Worm (Caenorhabditis elegans) whole organism, early embryonic: ENCODE results near the gene sdz-16.

Experiments
- B0310.2 ChIP-seq: sonication (generic microtip); optimal IDR thresholded peaks from 2 replicates; lab custom pipeline; 2016; ENCODE audit warnings: mild to moderate bottlenecking, missing genetic modification characterization, missing compliant biosample characterization
- F13C5.2 ChIP-seq: sonication (generic microtip); optimal IDR thresholded peaks from 2 replicates; lab custom pipeline; 2017; ENCODE audit warnings: mild to moderate bottlenecking, missing genetic modification characterization, inconsistent platforms, missing compliant biosample characterization
- aly-1 ChIP-seq: sonication (generic microtip); optimal IDR thresholded peaks from 2 replicates; lab custom pipeline; 2016; ENCODE audit warnings: missing genetic modification characterization, missing compliant biosample characterization
- ama-1 ChIP-seq: fragments of 150-350 bp; optimal IDR thresholded peaks from 2 replicates; lab custom pipeline; 2014
- ceh-13 ChIP-seq: fragments of 200-800 bp; sonication (Bioruptor generic); optimal IDR thresholded peaks from 2 replicates; lab custom pipeline; 2018; ENCODE audit warnings: mild to moderate bottlenecking, missing genetic modification characterization, missing compliant biosample characterization
- ceh-36 ChIP-seq: sonication (generic microtip); optimal IDR thresholded peaks from 2 replicates; lab custom pipeline; 2016; ENCODE audit warnings: missing genetic modification characterization, inconsistent platforms, missing compliant biosample characterization
- ets-7 ChIP-seq: sonication (generic microtip); optimal IDR thresholded peaks from 2 replicates; lab custom pipeline; 2016; ENCODE audit warnings: missing genotype, missing genetic modification characterization, missing compliant biosample characterization
- flt-1 ChIP-seq: fragments of 200-800 bp; sonication (Bioruptor generic); IDR thresholded peaks from 2 replicates; pipeline ENCODE4 v1.3.6; 2022; ENCODE audit warnings: missing genetic modification characterization, missing compliant biosample characterization
- hmbx-1 ChIP-seq: sonication (generic microtip); optimal IDR thresholded peaks from 2 replicates; lab custom pipeline; 2016; ENCODE audit warnings: mild to moderate bottlenecking, missing genetic modification characterization, missing compliant biosample characterization
- hmg-4 ChIP-seq: fragments of 200-800 bp; sonication (Bioruptor generic); optimal IDR thresholded peaks from 2 replicates; lab custom pipeline; 2018; ENCODE audit warnings: mild to moderate bottlenecking, missing genetic modification characterization, missing compliant biosample characterization
- hnd-1 ChIP-seq: sonication (generic microtip); optimal IDR thresholded peaks from 2 replicates; lab custom pipeline; 2016; ENCODE audit warnings: missing genetic modification characterization, missing compliant biosample characterization
- pes-1 ChIP-seq: fragments of 200-800 bp; sonication (Bioruptor generic); IDR thresholded peaks from 2 replicates; pipeline ENCODE4 v1.3.6; 2022; ENCODE audit warnings: missing genetic modification reagents, missing genetic modification characterization, missing compliant biosample characterization
- scrt-1 ChIP-seq: fragments of 200-800 bp; sonication (Bioruptor generic); IDR thresholded peaks from 2 replicates; pipeline ENCODE4 v1.3.6; 2022; ENCODE audit warnings: missing genetic modification characterization, missing compliant biosample characterization
- sea-1 ChIP-seq: fragments of 200-800 bp; sonication (Bioruptor generic); conservative IDR thresholded peaks from 2 replicates; pipeline ENCODE4 v1.3.6; 2022; ENCODE audit warnings: missing genetic modification characterization, missing compliant biosample characterization
- tbx-11 ChIP-seq: fragments of 200-800 bp; sonication (Bioruptor generic); IDR thresholded peaks from 2 replicates; pipeline ENCODE4 v1.3.6; 2022; ENCODE audit warnings: missing genetic modification characterization, missing compliant biosample characterization
- tbx-37 ChIP-seq: fragments of 200-800 bp; sonication (Bioruptor generic); conservative IDR thresholded peaks from 2 replicates; pipeline ENCODE4 v1.3.6; 2022; ENCODE audit warnings: missing genetic modification reagents, missing genetic modification characterization, missing compliant biosample characterization
- tra-4 ChIP-seq: sonication (generic microtip); optimal IDR thresholded peaks from 2 replicates; lab custom pipeline; 2017; ENCODE audit warnings: missing genetic modification characterization, missing compliant biosample characterization

Gene sdz-16

DNA sequence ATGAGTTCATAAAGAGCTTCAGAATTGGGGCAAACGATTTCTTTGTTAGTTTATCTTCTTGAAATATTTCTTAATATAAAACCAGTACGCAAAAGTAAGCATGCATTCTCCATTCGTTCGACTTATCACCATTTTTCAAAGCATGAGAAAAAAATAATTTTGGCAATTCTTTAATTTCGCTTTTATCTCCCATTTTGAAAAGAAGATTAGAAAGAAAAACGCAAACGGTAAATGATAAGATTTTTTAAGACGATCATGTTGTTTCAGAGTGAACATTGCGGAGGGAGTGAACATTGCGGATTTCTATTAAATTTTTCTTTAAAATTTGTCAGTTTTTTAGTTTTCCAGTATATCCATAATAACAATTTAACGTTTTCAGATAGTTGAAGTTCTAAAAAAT is 11.6 kb upstream of the sdz-16 start:
- TF ChIP-seq ama-1 (lab: Kevin White, UChicago) = no peak
- TF ChIP-seq F13C5.2 = no peak
- TF ChIP-seq scrt-1 (GFP tag; lab: Robert Waterston, UW) = no peak
- TF ChIP-seq ceh-13 (GFP tag; lab: Kevin White, UChicago) = no peak
- no peak for TF ChIP-seq aly-1 (tag; lab: Kevin White, UChicago)
- TF ChIP-seq hmg-4 = no peak
- no peak for TF ChIP-seq sea-1 (GFP tag; lab: Robert Waterston, UW)
- TF ChIP-seq hnd-1 (tag; lab: Kevin White, UChicago) = no peak
- no peak for TF ChIP-seq tra-4 (tag; lab: Kevin White, UChicago)
- TF ChIP-seq B0310.2 (tag; lab: Kevin White, UChicago) = no peak
- no peak for TF ChIP-seq hmbx-1 (tag; lab: Kevin White, UChicago)

DNA sequence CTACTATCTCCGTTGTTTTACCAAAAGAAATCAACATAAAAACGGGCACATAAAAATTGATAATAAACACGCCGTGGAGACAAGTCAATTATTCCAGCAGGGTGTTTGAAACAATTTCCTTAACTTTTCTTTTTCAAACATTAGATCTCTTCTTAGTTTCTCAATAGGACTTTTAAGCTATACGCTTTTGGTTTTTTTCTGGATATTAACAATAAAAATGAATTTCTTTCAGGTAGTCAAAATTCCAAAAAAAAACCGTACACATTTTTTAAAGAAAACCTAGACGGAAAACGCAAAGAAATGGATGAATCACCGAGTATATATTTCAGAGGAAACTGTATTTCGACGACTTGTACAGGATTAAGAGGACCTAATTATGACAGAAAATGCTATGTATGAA is 3.6 kb upstream of the sdz-16 start, which contains the start of gene fbxa-185:
TSS of gene fbxa-185 (plus strand) at position 301 of the 400 bp plus-strand sequence.
- TF ChIP-seq tra-4 (tag; lab: Kevin White, UChicago) (no peak), B0310.2 (tag; lab: Kevin White, UChicago) (no peak), scrt-1 (GFP tag; lab: Robert Waterston, UW) (no peak), ama-1 (lab: Kevin White, UChicago) (no peak), tbx-37 (no peak), ceh-13 (GFP tag; lab: Kevin White, UChicago) (no peak), hmg-4 (no peak), ceh-36 (tag; lab: Kevin White, UChicago) (no peak), ets-7 (tag; lab: Kevin White, UChicago) (no peak), hmbx-1 (tag; lab: Kevin White, UChicago) (no peak), aly-1 (tag; lab: Kevin White, UChicago) (no peak), hnd-1 (tag; lab: Kevin White, UChicago) (no peak)

DNA sequence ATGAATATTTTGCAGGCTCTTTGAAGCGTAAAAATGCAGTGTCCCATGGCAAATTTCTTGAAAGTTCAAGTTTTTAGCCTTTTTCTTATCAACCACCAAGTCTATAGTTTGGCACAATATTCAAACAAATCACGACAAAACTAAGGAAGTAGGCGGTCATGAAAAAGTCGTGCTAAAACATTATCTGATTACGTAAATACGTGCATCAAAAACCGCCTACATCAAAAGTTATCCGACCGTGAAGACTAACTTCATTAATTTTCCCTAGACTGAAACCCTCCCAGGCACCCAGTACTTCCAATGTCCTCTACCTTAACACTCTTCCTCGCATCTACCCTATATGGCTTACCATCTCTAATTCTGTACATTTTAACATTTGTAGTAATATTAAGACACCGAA is 730 bp upstream of the sdz-16 start, which contains the start of gene srg-44:
TSS of gene srg-44 (plus strand) at position 301 of the 400 bp plus-strand sequence.
- no peak for TF ChIP-seq scrt-1 (GFP tag; lab: Robert Waterston, UW)
- no peak for TF ChIP-seq hmg-4
- TF ChIP-seq ceh-36 (tag; lab: Kevin White, UChicago) = no peak
- TF ChIP-seq hnd-1 (tag; lab: Kevin White, UChicago) = no peak
- TF ChIP-seq ceh-13 (GFP tag; lab: Kevin White, UChicago) = no peak
- no peak for TF ChIP-seq sea-1 (GFP tag; lab: Robert Waterston, UW)
- no peak for TF ChIP-seq aly-1 (tag; lab: Kevin White, UChicago)
- no peak for TF ChIP-seq B0310.2 (tag; lab: Kevin White, UChicago)
- TF ChIP-seq ama-1 (lab: Kevin White, UChicago) = no peak
- TF ChIP-seq ets-7 (tag; lab: Kevin White, UChicago) = no peak
- no peak for TF ChIP-seq flt-1 (GFP tag; lab: Robert Waterston, UW)
- no peak for TF ChIP-seq tbx-11
- no peak for TF ChIP-seq F13C5.2
- no peak for TF ChIP-seq tra-4 (tag; lab: Kevin White, UChicago)
- no peak for TF ChIP-seq pes-1 (GFP tag; lab: Robert Waterston, UW)
- no peak for TF ChIP-seq tbx-37
- TF ChIP-seq hmbx-1 (tag; lab: Kevin White, UChicago) = no peak

DNA sequence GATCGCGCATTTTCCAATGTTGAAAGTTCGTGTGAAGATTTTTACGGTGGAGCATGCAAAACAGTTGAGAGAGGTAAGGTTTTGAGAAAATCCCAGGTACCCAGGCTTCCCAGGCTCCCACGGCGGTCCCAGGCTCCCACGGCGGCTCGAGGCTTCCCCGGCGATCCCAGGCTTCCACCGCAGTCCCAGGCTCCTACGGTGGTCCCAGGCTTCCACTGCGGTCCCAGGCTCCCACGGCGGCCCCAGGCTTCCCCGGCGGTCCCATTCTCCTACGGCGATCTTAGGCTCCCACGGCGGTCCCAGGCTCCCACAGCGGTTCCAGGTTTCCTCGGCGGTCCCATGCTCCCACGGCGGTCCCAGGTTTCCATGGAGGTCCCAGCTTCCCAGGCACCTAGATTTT is 3.9 kb downstream of the sdz-16 start:
- peak; percentile 13 for TF ChIP-seq ceh-13 (GFP tag; lab: Kevin White, UChicago)
- TF ChIP-seq tbx-37 = no peak

DNA sequence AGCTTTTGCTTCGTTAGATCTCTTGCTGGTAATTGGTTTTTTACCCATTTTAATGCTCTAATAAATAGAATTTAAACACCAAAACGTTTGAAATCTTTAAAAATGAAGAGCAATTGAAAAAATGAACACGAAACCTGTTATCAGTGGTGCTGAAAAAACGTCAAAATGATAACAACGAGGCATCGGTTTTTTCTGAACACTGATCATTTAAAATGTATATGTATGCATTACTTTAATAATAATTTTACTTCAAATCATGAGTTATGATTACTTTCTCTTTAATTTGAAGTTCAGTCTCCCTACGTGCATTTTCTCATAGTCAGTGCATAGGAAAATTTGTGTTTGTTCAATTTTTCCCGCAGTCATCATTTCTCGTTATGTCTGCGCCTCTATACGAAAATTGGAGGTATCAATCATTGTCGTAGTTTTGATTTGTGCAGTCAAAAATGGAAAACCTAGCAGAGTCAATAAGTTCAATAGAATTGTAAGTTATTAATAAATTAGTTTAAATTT is 5.3 kb downstream of the sdz-16 start, which contains the start of gene F31E9.3:
TSS of gene F31E9.3 (plus strand) at position 194 of the 513 bp plus-strand sequence.
- TF ChIP-seq sea-1 (GFP tag; lab: Robert Waterston, UW) (no peak), ets-7 (tag; lab: Kevin White, UChicago) (no peak), hmg-4 (no peak), B0310.2 (tag; lab: Kevin White, UChicago) (no peak), tbx-37 (no peak), tra-4 (tag; lab: Kevin White, UChicago) (no peak), hmbx-1 (tag; lab: Kevin White, UChicago) (no peak), F13C5.2 (no peak), aly-1 (tag; lab: Kevin White, UChicago) (no peak), pes-1 (GFP tag; lab: Robert Waterston, UW) (no peak), tbx-11 (no peak), flt-1 (GFP tag; lab: Robert Waterston, UW) (no peak), ceh-13 (GFP tag; lab: Kevin White, UChicago) (no peak), hnd-1 (tag; lab: Kevin White, UChicago) (no peak), scrt-1 (GFP tag; lab: Robert Waterston, UW) (no peak)

DNA sequence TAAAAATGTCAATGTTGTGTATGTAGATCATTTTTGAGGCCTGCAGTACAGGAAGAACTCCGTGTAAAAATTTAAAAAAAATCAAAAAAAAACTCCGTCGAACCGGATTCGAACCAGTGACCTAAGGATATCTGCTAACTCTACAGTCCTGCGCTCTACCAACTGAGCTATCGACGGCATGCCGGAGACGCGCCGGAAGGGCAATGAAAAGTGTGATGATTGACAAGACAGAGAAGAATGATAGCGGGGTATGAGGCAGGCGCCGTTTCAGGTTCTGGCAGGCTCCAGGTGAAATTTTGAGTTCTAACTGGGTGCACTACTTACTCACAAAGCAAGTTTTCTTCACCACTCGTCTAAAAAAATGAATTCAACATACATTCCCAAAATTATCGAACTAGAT is 10.0 kb downstream of the sdz-16 start, which contains the start of gene srz-58:
TSS of gene srz-58 (plus strand) at position 362 of the 400 bp plus-strand sequence.
- TF ChIP-seq B0310.2 (tag; lab: Kevin White, UChicago) (no peak), scrt-1 (GFP tag; lab: Robert Waterston, UW) (no peak), ama-1 (lab: Kevin White, UChicago) (no peak), pes-1 (GFP tag; lab: Robert Waterston, UW) (no peak), hmbx-1 (tag; lab: Kevin White, UChicago) (no peak), flt-1 (GFP tag; lab: Robert Waterston, UW) (no peak), tra-4 (tag; lab: Kevin White, UChicago) (no peak), aly-1 (tag; lab: Kevin White, UChicago) (no peak), tbx-11 (no peak), F13C5.2 (no peak), tbx-37 (no peak), sea-1 (GFP tag; lab: Robert Waterston, UW) (no peak), hnd-1 (tag; lab: Kevin White, UChicago) (no peak), ceh-36 (tag; lab: Kevin White, UChicago) (no peak)

DNA sequence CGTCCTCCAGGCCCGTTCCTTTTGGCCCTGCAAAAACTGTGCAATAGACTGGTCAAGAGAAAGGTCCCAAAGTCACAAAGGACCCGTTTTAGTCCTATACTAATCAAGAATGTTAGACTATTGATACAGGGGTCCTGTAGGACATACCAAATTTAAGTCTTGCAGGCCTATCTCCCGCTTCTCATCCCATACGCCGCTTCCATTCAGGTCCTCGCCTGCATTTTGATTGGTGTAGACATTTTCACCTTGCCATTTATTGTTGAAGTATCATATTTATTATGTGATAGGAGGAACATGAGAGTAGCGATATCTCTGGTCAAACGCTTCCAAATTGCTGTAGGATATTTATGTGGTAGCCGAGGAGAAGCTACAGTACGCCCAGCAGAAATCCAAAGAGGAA is 10.5 kb downstream of the sdz-16 start:
- no peak for TF ChIP-seq scrt-1 (GFP tag; lab: Robert Waterston, UW)
- TF ChIP-seq aly-1 (tag; lab: Kevin White, UChicago) = no peak
- no peak for TF ChIP-seq tbx-11
- no peak for TF ChIP-seq sea-1 (GFP tag; lab: Robert Waterston, UW)
- no peak for TF ChIP-seq hmg-4
- no peak for TF ChIP-seq tra-4 (tag; lab: Kevin White, UChicago)
- no peak for TF ChIP-seq ceh-13 (GFP tag; lab: Kevin White, UChicago)
- TF ChIP-seq ceh-36 (tag; lab: Kevin White, UChicago) = no peak
- no peak for TF ChIP-seq B0310.2 (tag; lab: Kevin White, UChicago)
- TF ChIP-seq tbx-37 = no peak
